Fruit fly (Drosophila melanogaster) whole organism, embryonic: ENCODE results near the gene CG10660.

Experiments
- Atf6 ChIP-seq: fragments of 200-800 bp; sonication (Bioruptor generic); IDR thresholded peaks from 2 replicates; pipeline ENCODE4 v1.3.6; 2022; ENCODE audit warnings: missing biosample characterization, missing genetic modification characterization
- CG11695 ChIP-seq: fragments of 200-800 bp; sonication (Bioruptor generic); IDR thresholded peaks from 3 replicates; pipeline ENCODE4 v1.3.6; 2022; ENCODE audit warnings: missing biosample characterization, missing genetic modification characterization
- CG12219 ChIP-seq: fragments of 200-800 bp; sonication (Bioruptor generic); optimal IDR thresholded peaks from 3 replicates; lab custom pipeline; 2018; ENCODE audit warnings: missing biosample characterization, mild to moderate bottlenecking, missing genetic modification characterization
- CG12659 ChIP-seq: fragments of 200-800 bp; sonication (Bioruptor generic); optimal IDR thresholded peaks from 3 replicates; lab custom pipeline; 2017; ENCODE audit warnings: mild to moderate bottlenecking, missing biosample characterization, missing genetic modification reagents, missing genetic modification characterization
- CG12942 ChIP-seq: fragments of 200-800 bp; sonication (Bioruptor generic); optimal IDR thresholded peaks from 3 replicates; lab custom pipeline; 2016; ENCODE audit warnings: missing biosample characterization, missing genetic modification characterization
- CG16779 ChIP-seq: fragments of 200-800 bp; sonication (Bioruptor generic); IDR thresholded peaks from 2 replicates; pipeline ENCODE4 v1.3.6; 2022; ENCODE audit warnings: missing biosample characterization, missing genetic modification characterization
- CG16815 ChIP-seq: fragments of 200-800 bp; sonication (Bioruptor generic); optimal IDR thresholded peaks from 3 replicates; lab custom pipeline; 2017; ENCODE audit warnings: missing biosample characterization, mild to moderate bottlenecking, missing genetic modification characterization
- CG17829 ChIP-seq: fragments of 200-800 bp; optimal IDR thresholded peaks from 2 replicates; lab custom pipeline; 2019; ENCODE audit warnings: missing biosample characterization, mild to moderate bottlenecking, missing genetic modification characterization, moderate library complexity
- CG32772 ChIP-seq: fragments of 200-800 bp; sonication (Bioruptor generic); IDR thresholded peaks from 2 replicates; pipeline ENCODE4 v1.3.6; 2022; ENCODE audit warnings: missing biosample characterization, missing genetic modification characterization
- CG3838 ChIP-seq: fragments of 200-800 bp; sonication (Bioruptor generic); optimal IDR thresholded peaks from 3 replicates; lab custom pipeline; 2016; ENCODE audit warnings: missing biosample characterization, missing genetic modification characterization
- CG5245 ChIP-seq: fragments of 200-800 bp; sonication (Bioruptor generic); optimal IDR thresholded peaks from 3 replicates; lab custom pipeline; 2016; ENCODE audit warnings: missing biosample characterization, missing genetic modification characterization
- CG7271 ChIP-seq: fragments of 200-800 bp; sonication (Bioruptor generic); optimal IDR thresholded peaks from 2 replicates; lab custom pipeline; 2018; ENCODE audit warnings: missing biosample characterization, mild to moderate bottlenecking, missing genetic modification characterization, moderate library complexity
- CG7357 ChIP-seq: fragments of 200-800 bp; sonication (Bioruptor generic); IDR thresholded peaks from 3 replicates; pipeline ENCODE4 v1.3.6; 2022; ENCODE audit warnings: missing biosample characterization, missing genetic modification characterization
- CG8281 ChIP-seq: fragments of 200-800 bp; sonication (Bioruptor generic); optimal IDR thresholded peaks from 2 replicates; lab custom pipeline; 2018; ENCODE audit warnings: missing biosample characterization, mild to moderate bottlenecking, missing genetic modification characterization, moderate library complexity
- CG8290 ChIP-seq, 3 experiments: fragments of 200-800 bp; sonication (Bioruptor generic); optimal IDR thresholded peaks; 2 replicates each; lab custom pipeline; 2016 to 2019; ENCODE audit warnings: missing biosample characterization in 3 of 3, missing genetic modification characterization in 3 of 3, mild to moderate bottlenecking in 2 of 3, moderate library complexity in 1 of 3
- Doc2 ChIP-seq: fragments of 200-800 bp; sonication (Bioruptor generic); IDR thresholded peaks from 2 replicates; pipeline ENCODE4 v1.3.6; 2022; ENCODE audit warnings: missing biosample characterization, missing genetic modification characterization
- Fer3 ChIP-seq: fragments of 200-800 bp; sonication (Bioruptor generic); optimal IDR thresholded peaks from 2 replicates; lab custom pipeline; 2018; ENCODE audit warnings: missing biosample characterization, mild to moderate bottlenecking, missing genetic modification characterization, moderate library complexity
- HLH54F ChIP-seq: fragments of 200-800 bp; sonication (Bioruptor generic); optimal IDR thresholded peaks from 3 replicates; lab custom pipeline; 2016; ENCODE audit warnings: missing biosample characterization, missing genetic modification characterization
- Hsf ChIP-seq: fragments of 200-800 bp; sonication (Bioruptor generic); optimal IDR thresholded peaks from 3 replicates; lab custom pipeline; 2016; ENCODE audit warnings: missing biosample characterization, missing genetic modification characterization
- MTF-1 ChIP-seq: fragments of 200-800 bp; sonication (Bioruptor generic); optimal IDR thresholded peaks from 2 replicates; lab custom pipeline; 2018; ENCODE audit warnings: missing biosample characterization, mild to moderate bottlenecking, missing genetic modification characterization, borderline replicate concordance
- Meics ChIP-seq: fragments of 200-800 bp; sonication (Bioruptor generic); optimal IDR thresholded peaks from 2 replicates; lab custom pipeline; 2017; ENCODE audit warnings: missing biosample characterization, mild to moderate bottlenecking, missing genetic modification characterization
- Sin3A ChIP-seq: fragments of >200 bp; optimal IDR thresholded peaks from 2 replicates; lab custom pipeline; 2018
- ap ChIP-seq: fragments of 200-800 bp; sonication (Bioruptor generic); IDR thresholded peaks from 2 replicates; pipeline ENCODE4 v1.3.6; 2022; ENCODE audit warnings: missing biosample characterization, missing genetic modification characterization
- ara ChIP-seq: fragments of 200-800 bp; sonication (Bioruptor generic); IDR thresholded peaks from 2 replicates; pipeline ENCODE4 v1.3.6; 2022; ENCODE audit warnings: missing biosample characterization, missing genetic modification characterization
- br ChIP-seq: fragments of >200 bp; optimal IDR thresholded peaks from 2 replicates; lab custom pipeline; 2017
- chif ChIP-seq, 2 experiments: fragments of 200-800 bp; sonication (Bioruptor generic); optimal IDR thresholded peaks; 3 replicates each; lab custom pipeline; 2016; ENCODE audit warnings: missing biosample characterization in 2 of 2, missing genetic modification characterization in 2 of 2
- croc ChIP-seq: fragments of 200-800 bp; sonication (Bioruptor generic); conservative IDR thresholded peaks from 3 replicates; pipeline ENCODE4 v1.3.6; 2022; ENCODE audit warnings: missing biosample characterization, missing genetic modification characterization
- cwo ChIP-seq: fragments of 200-800 bp; sonication (Bioruptor generic); optimal IDR thresholded peaks from 3 replicates; lab custom pipeline; 2017; ENCODE audit warnings: missing biosample characterization, missing genetic modification characterization, mild to moderate bottlenecking, moderate library complexity, missing genetic modification reagents
- dan ChIP-seq: fragments of 200-800 bp; sonication (Bioruptor generic); IDR thresholded peaks from 2 replicates; pipeline ENCODE4 v1.3.6; 2022; ENCODE audit warnings: missing biosample characterization, missing genetic modification characterization
- danr ChIP-seq: fragments of 200-800 bp; sonication (Bioruptor generic); IDR thresholded peaks from 2 replicates; pipeline ENCODE4 v1.3.6; 2022; ENCODE audit warnings: missing biosample characterization, missing genetic modification characterization
- dpn ChIP-seq, 2 experiments: fragments of 200-800 bp; sonication (Bioruptor generic); optimal IDR thresholded peaks; 3 replicates each; lab custom pipeline; 2016; ENCODE audit warnings: missing biosample characterization in 2 of 2, missing genetic modification characterization in 2 of 2
- fu2 ChIP-seq: fragments of 200-800 bp; sonication (Bioruptor generic); optimal IDR thresholded peaks from 2 replicates; lab custom pipeline; 2016; ENCODE audit warnings: missing biosample characterization, missing genetic modification characterization
- ham ChIP-seq: fragments of 200-800 bp; sonication (Bioruptor generic); IDR thresholded peaks from 2 replicates; pipeline ENCODE4 v1.3.6; 2022; ENCODE audit warnings: missing biosample characterization, missing genetic modification characterization
- pum ChIP-seq: fragments of 200-800 bp; sonication (Bioruptor generic); optimal IDR thresholded peaks from 2 replicates; lab custom pipeline; 2016; ENCODE audit warnings: missing biosample characterization, missing genetic modification characterization
- pzg ChIP-seq: fragments of 200-800 bp; sonication (Bioruptor generic); optimal IDR thresholded peaks from 3 replicates; lab custom pipeline; 2018; ENCODE audit warnings: missing biosample characterization, mild to moderate bottlenecking, missing genetic modification characterization, moderate library complexity
- schlank ChIP-seq: fragments of 200-800 bp; sonication (Bioruptor generic); optimal IDR thresholded peaks from 2 replicates; lab custom pipeline; 2018; ENCODE audit warnings: missing biosample characterization, mild to moderate bottlenecking, missing genetic modification characterization
- sd ChIP-seq: fragments of 200-800 bp; sonication (Bioruptor generic); optimal IDR thresholded peaks from 3 replicates; lab custom pipeline; 2018; ENCODE audit warnings: missing biosample characterization, mild to moderate bottlenecking, missing genetic modification characterization, moderate library complexity
- sens-2 ChIP-seq: fragments of 200-800 bp; sonication (Bioruptor generic); IDR thresholded peaks from 2 replicates; pipeline ENCODE4 v1.3.6; 2022; ENCODE audit warnings: missing biosample characterization, missing genetic modification characterization
- sim ChIP-seq: fragments of 200-800 bp; sonication (Bioruptor generic); IDR thresholded peaks from 2 replicates; pipeline ENCODE4 v1.3.6; 2022; ENCODE audit warnings: missing biosample characterization, missing genetic modification characterization
- slbo ChIP-seq: fragments of 200-800 bp; sonication (Bioruptor generic); IDR thresholded peaks from 2 replicates; pipeline ENCODE4 v1.3.6; 2022; ENCODE audit warnings: missing biosample characterization, missing genetic modification characterization
- sr ChIP-seq: fragments of 200-800 bp; sonication (Bioruptor generic); IDR thresholded peaks from 3 replicates; pipeline ENCODE4 v1.3.6; 2022; ENCODE audit warnings: missing biosample characterization, missing genetic modification characterization
- stc ChIP-seq: fragments of 200-800 bp; sonication (Bioruptor generic); IDR thresholded peaks from 2 replicates; pipeline ENCODE4 v1.3.6; 2022; ENCODE audit warnings: missing biosample characterization, missing genetic modification characterization
- sug ChIP-seq: fragments of 200-800 bp; optimal IDR thresholded peaks from 2 replicates; lab custom pipeline; 2019; ENCODE audit warnings: missing biosample characterization, mild to moderate bottlenecking, missing genetic modification characterization, moderate library complexity
- tio ChIP-seq: fragments of 200-800 bp; sonication (Bioruptor generic); optimal IDR thresholded peaks from 2 replicates; lab custom pipeline; 2017; ENCODE audit warnings: missing biosample characterization, missing genetic modification characterization, inconsistent platforms
- tll ChIP-seq, 2 experiments: fragments of 200-800 bp in 1 of 2; fragments of >200 bp in 1 of 2; sonication (Bioruptor generic) in 1 of 2; optimal IDR thresholded peaks; 2 replicates each; lab custom pipeline; 2017 to 2019; ENCODE audit warnings: missing biosample characterization in 2 of 2, missing genetic modification characterization in 2 of 2, mild to moderate bottlenecking in 1 of 2, moderate library complexity in 1 of 2
- twi ChIP-seq: fragments of 200-800 bp; optimal IDR thresholded peaks from 2 replicates; lab custom pipeline; 2019; ENCODE audit warnings: missing biosample characterization, mild to moderate bottlenecking, missing genetic modification characterization, moderate library complexity
- tx ChIP-seq: fragments of 200-800 bp; sonication (Bioruptor generic); optimal IDR thresholded peaks from 2 replicates; lab custom pipeline; 2016; ENCODE audit warnings: missing biosample characterization, missing genetic modification characterization
- unc-4 ChIP-seq: fragments of 200-800 bp; sonication (Bioruptor generic); IDR thresholded peaks from 2 replicates; pipeline ENCODE4 v1.3.6; 2022; ENCODE audit warnings: missing biosample characterization, missing genetic modification characterization; ENCODE audit not compliant: partially characterized antibody
- usp ChIP-seq: fragments of >200 bp; optimal IDR thresholded peaks from 2 replicates; lab custom pipeline; 2017; ENCODE audit warnings: missing biosample characterization, missing genetic modification characterization
- vnd ChIP-seq: fragments of 200-800 bp; sonication (Bioruptor generic); IDR thresholded peaks from 3 replicates; pipeline ENCODE4 v1.3.6; 2022; ENCODE audit warnings: missing biosample characterization, missing genetic modification characterization; ENCODE audit not compliant: partially characterized antibody

The CG10660 gene

dm6 chr3L:12514762-12515215 lies 24.3 kb upstream of the CG10660 start, which contains the start of the genes sti and tral (continued):
- peak; percentile 86 for TF ChIP-seq CG5245 (GFP tag; lab: Kevin White, UChicago)
- peak; percentile 45 for TF ChIP-seq CG7271 (tag; lab: Kevin White, UChicago)
- TF ChIP-seq MTF-1 (GFP tag; lab: Kevin White, UChicago) = peak; percentile 4
- TF ChIP-seq croc (GFP tag; lab: Robert Waterston, UW) = peak; percentile 70
- peak; percentile 93 for TF ChIP-seq pzg
- peak; percentile 95 for TF ChIP-seq tx (GFP tag; lab: Kevin White, UChicago)
- TF ChIP-seq Doc2 = no peak; the same call in 1 of the 2 replicates
- peak; percentile 52; the same call in 1 of the 2 replicates for TF ChIP-seq ham (GFP tag; lab: Robert Waterston, UW)
- TF ChIP-seq slbo (GFP tag; lab: Robert Waterston, UW) = peak; percentile 94
- TF ChIP-seq dan (GFP tag; lab: Robert Waterston, UW) = no peak
- TF ChIP-seq sens-2 (GFP tag; lab: Robert Waterston, UW) = peak; percentile 21; the same call in 1 of the 2 replicates
- no peak for TF ChIP-seq usp
- peak; percentile 85 for TF ChIP-seq Atf6 (GFP tag; lab: Robert Waterston, UW)
- TF ChIP-seq ap (GFP tag; lab: Robert Waterston, UW) = peak; percentile 67
- peak; percentile 87 for TF ChIP-seq Fer3 (tag; lab: Kevin White, UChicago)
- TF ChIP-seq tll (GFP tag; optimal IDR thresholded peaks at IDR 0.05; lab: Kevin White, UChicago) = no peak
- TF ChIP-seq fu2 (GFP tag; lab: Kevin White, UChicago) = peak; percentile 94
- peak; percentile 91 for TF ChIP-seq CG17829
- peak; percentile 59 for TF ChIP-seq CG12219 (GFP tag; lab: Kevin White, UChicago)
- TF ChIP-seq ara (GFP tag; lab: Robert Waterston, UW) = peak; percentile 87
- TF ChIP-seq Sin3A (lab: Kevin White, UChicago) = peak; percentile 97
- TF ChIP-seq sr (GFP tag; lab: Robert Waterston, UW) = peak; percentile 39; the same call in 1 of the 3 replicates
- peak; percentile 88 for TF ChIP-seq Meics (GFP tag; lab: Kevin White, UChicago)
- TF ChIP-seq twi (tag; lab: Kevin White, UChicago) = peak; percentile 69
- TF ChIP-seq schlank (tag; lab: Kevin White, UChicago) = peak; percentile 72
- peak; percentile 48 for TF ChIP-seq CG8281
- TF ChIP-seq unc-4 (GFP tag; lab: Robert Waterston, UW) = peak; percentile 21; the same call in 1 of the 2 replicates
- peak; percentile 95 for TF ChIP-seq Hsf (GFP tag; lab: Kevin White, UChicago)
- TF ChIP-seq CG7357 (GFP tag; lab: Robert Waterston, UW) = peak; percentile 65; the same call in 2 of the 3 replicates
- peak; percentile 81 for TF ChIP-seq CG16815 (GFP tag; lab: Kevin White, UChicago)
- 0 out of 2 replicates have a peak, but pooled peaks have one; percentile 50 for TF ChIP-seq CG16779 (GFP tag; lab: Robert Waterston, UW)
- peak; percentile 66; the same call in 1 of the 2 replicates for TF ChIP-seq danr (GFP tag; lab: Robert Waterston, UW)
- TF ChIP-seq CG12659 = peak; percentile 92
- TF ChIP-seq br (lab: Kevin White, UChicago) = no peak
- TF ChIP-seq pum (GFP tag; lab: Kevin White, UChicago) = peak; percentile 95
- peak; percentile 96 for TF ChIP-seq HLH54F (GFP tag; lab: Kevin White, UChicago)
- peak; percentile 84 for TF ChIP-seq CG8290 (GFP tag; optimal IDR thresholded peaks at IDR 0.05; lab: Kevin White, UChicago)
- TF ChIP-seq CG8290 (tag; optimal IDR thresholded peaks at IDR 0.05; lab: Kevin White, UChicago) = peak; percentile 54 to 75
- TF ChIP-seq CG32772 (GFP tag; lab: Robert Waterston, UW) = peak; percentile 79
- TF ChIP-seq vnd (GFP tag; lab: Robert Waterston, UW) = no peak
- TF ChIP-seq sd (tag; lab: Kevin White, UChicago) = no peak
- no peak for TF ChIP-seq tio
- TF ChIP-seq dpn (GFP tag; optimal IDR thresholded peaks at IDR 0.05; lab: Kevin White, UChicago) = peak; percentile 93 to 96
- TF ChIP-seq CG12942 (GFP tag; lab: Kevin White, UChicago) = peak; percentile 90
- TF ChIP-seq sug (tag; lab: Kevin White, UChicago) = peak; percentile 91
- TF ChIP-seq CG11695 (GFP tag; lab: Robert Waterston, UW) = peak; percentile 68; the same call in 2 of the 3 replicates
- TF ChIP-seq CG3838 = peak; percentile 44
- TF ChIP-seq sim (GFP tag; lab: Robert Waterston, UW) = no peak; the same call in 1 of the 2 replicates
- TF ChIP-seq stc (GFP tag; lab: Robert Waterston, UW) = peak; percentile 64
- TF ChIP-seq chif (GFP tag; optimal IDR thresholded peaks at IDR 0.05; lab: Kevin White, UChicago) = peak; percentile 85 to 93
- TF ChIP-seq cwo (GFP tag; lab: Kevin White, UChicago) = peak; percentile 77
